Worm (Caenorhabditis elegans): ENCODE results near the gene mdt-27.

mdt-27 gene

DNA sequence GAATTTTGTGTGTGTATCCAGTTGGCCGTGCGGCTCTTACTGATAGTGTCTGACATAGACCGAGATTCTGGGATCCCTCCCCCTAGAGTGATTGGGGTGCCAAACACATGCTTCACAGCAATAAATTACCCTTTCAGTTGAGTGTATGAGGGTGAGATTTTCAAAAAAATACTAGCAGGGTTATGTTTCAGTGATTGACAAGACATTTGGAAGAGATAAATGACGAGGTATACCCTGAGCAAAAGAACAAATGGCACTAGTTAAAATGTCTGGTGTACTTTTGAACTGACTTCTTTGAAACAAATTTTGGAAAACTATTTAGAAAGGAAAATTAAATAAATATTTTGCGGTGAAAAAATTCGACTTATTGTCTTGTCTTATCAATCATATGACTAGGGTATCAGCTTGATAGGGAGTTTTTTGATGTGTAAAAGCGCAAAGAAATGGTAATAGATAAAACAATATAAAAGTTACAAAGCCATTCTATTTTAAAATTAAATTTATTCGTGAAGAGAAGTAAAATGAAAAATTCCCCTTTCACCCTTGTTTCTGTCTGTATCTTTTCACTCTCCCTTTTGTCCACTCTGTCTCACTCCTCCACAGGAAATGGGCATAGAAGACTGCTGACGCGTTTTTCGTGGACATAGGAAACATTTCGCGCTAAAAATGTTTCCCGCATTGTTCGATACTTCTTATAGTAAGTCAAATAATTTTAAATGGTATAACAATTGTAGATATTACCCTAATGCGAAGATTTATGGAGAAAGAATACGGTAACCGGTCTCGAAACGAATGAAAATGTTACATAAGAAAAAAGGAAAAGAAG lies 29.9 kb upstream of the mdt-27 start, which contains the start of gene glo-4 (continued):
- TF ChIP-seq mdl-1 (tag; optimal IDR thresholded peaks at IDR 0.05): peak in 1 of 2 experiments; percentile 68
- peak; percentile 77 for TF ChIP-seq nhr-19 (GFP tag; conservative IDR thresholded peaks at IDR 0.05)
- no peak for TF ChIP-seq hpl-2 (GFP tag; optimal IDR thresholded peaks at IDR 0.05)
- TF ChIP-seq alr-1 (tag; optimal IDR thresholded peaks at IDR 0.05; ENCODE audit: borderline replicate concordance): no peak
- peak; percentile 49 for TF ChIP-seq lin-13 (GFP tag; optimal IDR thresholded peaks at IDR 0.05)
- TF ChIP-seq lsy-2 (tag; optimal IDR thresholded peaks at IDR 0.05): peak; percentile 81 to 89
- peak; percentile 92 for TF ChIP-seq nhr-71 (tag; optimal IDR thresholded peaks at IDR 0.05)
- TF ChIP-seq zip-4 (GFP tag; optimal IDR thresholded peaks at IDR 0.05): peak; percentile 25
- TF ChIP-seq pax-3 (tag; optimal IDR thresholded peaks at IDR 0.05): no peak
- no peak for TF ChIP-seq sup-37 (GFP tag; optimal IDR thresholded peaks at IDR 0.05)
- peak; percentile 82 to 85 for TF ChIP-seq efl-1 (optimal IDR thresholded peaks at IDR 0.05)
- peak; percentile 78 to 97 for TF ChIP-seq efl-1 (GFP tag; optimal IDR thresholded peaks at IDR 0.05 in 1 of 2)
- no peak for TF ChIP-seq nhr-12 (tag; optimal IDR thresholded peaks at IDR 0.05)
- peak; percentile 48 for TF ChIP-seq F16B12.6 (tag; optimal IDR thresholded peaks at IDR 0.05)
- TF ChIP-seq unc-98 (GFP tag; IDR thresholded peaks at IDR 0.05): no peak
- peak in 2 of 6 experiments; percentile 40 to 70 for TF ChIP-seq elt-3 (tag; optimal IDR thresholded peaks at IDR 0.05)
- no peak for TF ChIP-seq pqm-1 (tag; optimal IDR thresholded peaks at IDR 0.05)
- TF ChIP-seq fkh-10 (GFP tag; optimal IDR thresholded peaks at IDR 0.05): peak; percentile 91
- peak; percentile 68 for TF ChIP-seq nhr-90 (tag; optimal IDR thresholded peaks at IDR 0.05; ENCODE audit: poor library complexity)
- no peak for TF ChIP-seq unc-62 (GFP tag; optimal IDR thresholded peaks at IDR 0.05)
- peak; percentile 66 for TF ChIP-seq isw-1 (GFP tag; IDR thresholded peaks at IDR 0.05)
- TF ChIP-seq nhr-20 (tag; optimal IDR thresholded peaks at IDR 0.05): peak; percentile 90
- no peak for TF ChIP-seq nhr-237 (tag; optimal IDR thresholded peaks at IDR 0.05)
- TF ChIP-seq fkh-4 (tag; optimal IDR thresholded peaks at IDR 0.05; ENCODE audit: borderline replicate concordance): no peak
- peak; percentile 67 for TF ChIP-seq dsc-1 (tag; optimal IDR thresholded peaks at IDR 0.05)
- peak; percentile 73 for TF ChIP-seq irx-1 (tag; optimal IDR thresholded peaks at IDR 0.05)
- TF ChIP-seq sox-4 (tag; optimal IDR thresholded peaks at IDR 0.05): no peak
- peak; percentile 58 for TF ChIP-seq aly-2 (tag; optimal IDR thresholded peaks at IDR 0.05)
- peak; percentile 54 for TF ChIP-seq lin-15B (tag; optimal IDR thresholded peaks at IDR 0.05)
- TF ChIP-seq nhr-84 (tag; optimal IDR thresholded peaks at IDR 0.05): no peak
- peak; percentile 85 to 89 for TF ChIP-seq lin-35 (GFP tag; optimal IDR thresholded peaks at IDR 0.05)
- TF ChIP-seq lir-3 (tag; optimal IDR thresholded peaks at IDR 0.05; ENCODE audit: poor library complexity): peak; percentile 28
- TF ChIP-seq lin-14 (GFP tag; optimal IDR thresholded peaks at IDR 0.05): peak; percentile 94
- peak; percentile 88 for TF ChIP-seq blmp-1 (tag; optimal IDR thresholded peaks at IDR 0.05)
- no peak for TF ChIP-seq unc-130 (tag; optimal IDR thresholded peaks at IDR 0.05)
- TF ChIP-seq elt-2 (tag; optimal IDR thresholded peaks at IDR 0.05): peak; percentile 64
- TF ChIP-seq fkh-8 (tag; optimal IDR thresholded peaks at IDR 0.05): peak; percentile 73
- TF ChIP-seq ceh-82 (tag; optimal IDR thresholded peaks at IDR 0.05): peak; percentile 83 to 84 (median 83)
- TF ChIP-seq aha-1 (tag; optimal IDR thresholded peaks at IDR 0.05): no peak
- TF ChIP-seq nhr-85 (tag): peak; percentile 91
- peak; percentile 96 for TF ChIP-seq mep-1 (tag; optimal IDR thresholded peaks at IDR 0.05)
- TF ChIP-seq sptf-1 (tag; optimal IDR thresholded peaks at IDR 0.05): no peak
- TF ChIP-seq ces-1 (GFP tag; optimal IDR thresholded peaks at IDR 0.05): no peak
- no peak for TF ChIP-seq vab-15 (tag; optimal IDR thresholded peaks at IDR 0.05)
- peak; percentile 85 for TF ChIP-seq nhr-47 (tag; optimal IDR thresholded peaks at IDR 0.05)
- TF ChIP-seq tbx-2 (tag; optimal IDR thresholded peaks at IDR 0.05): peak; percentile 90
- peak; percentile 42 for TF ChIP-seq mef-2 (tag; optimal IDR thresholded peaks at IDR 0.05)
- peak; percentile 58; the same call in 1 of the 2 replicates for TF ChIP-seq mab-9 (GFP tag; IDR thresholded peaks at IDR 0.05)
- TF ChIP-seq dpl-1 (GFP tag; optimal IDR thresholded peaks at IDR 0.05): peak; percentile 74 to 87 (median 83)
